Worm (Caenorhabditis elegans): ENCODE data around the gene nphp-2.

nphp-2 gene

DNA sequence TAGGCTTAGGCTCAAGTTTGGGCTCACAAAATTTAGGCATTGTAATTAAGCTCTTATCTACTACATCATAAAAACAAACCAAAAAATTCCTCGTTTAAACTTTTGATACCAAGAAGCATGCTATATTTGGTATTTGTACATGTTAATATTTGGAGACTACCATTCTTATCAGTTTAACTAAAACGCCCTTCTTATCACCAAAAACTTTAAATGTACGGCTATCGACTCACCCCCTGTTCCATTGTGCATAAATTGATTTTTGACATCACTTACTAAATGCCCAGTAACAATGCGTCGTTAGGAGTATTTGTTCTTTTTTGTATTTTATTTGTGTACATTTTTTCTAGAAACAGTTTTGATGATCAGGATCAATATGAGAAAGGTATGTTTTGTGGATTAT is 31.4 kb downstream of the nphp-2 start, which contains the start of gene T06A1.5:
TSS of gene T06A1.5 (plus strand) at position 209 of the 400 bp plus-strand sequence.
- TF ChIP-seq B0310.2 (tag; optimal IDR thresholded peaks at IDR 0.05) (no peak), sea-1 (GFP tag; conservative IDR thresholded peaks at IDR 0.05) (no peak), scrt-1 (GFP tag; IDR thresholded peaks at IDR 0.05) (no peak), flt-1 (GFP tag; IDR thresholded peaks at IDR 0.05) (no peak), tra-4 (tag; optimal IDR thresholded peaks at IDR 0.05) (no peak), hnd-1 (tag; optimal IDR thresholded peaks at IDR 0.05) (no peak), hmbx-1 (tag; optimal IDR thresholded peaks at IDR 0.05) (no peak), ceh-36 (tag; optimal IDR thresholded peaks at IDR 0.05) (no peak), ets-7 (tag; optimal IDR thresholded peaks at IDR 0.05) (no peak), tbx-11 (GFP tag; IDR thresholded peaks at IDR 0.05) (no peak), pes-1 (GFP tag; IDR thresholded peaks at IDR 0.05) (no peak), ceh-13 (GFP tag; optimal IDR thresholded peaks at IDR 0.05) (no peak), aly-1 (tag; optimal IDR thresholded peaks at IDR 0.05) (no peak), hmg-4 (GFP tag; optimal IDR thresholded peaks at IDR 0.05) (no peak), ama-1 (optimal IDR thresholded peaks at IDR 0.05) (no peak), F13C5.2 (tag; optimal IDR thresholded peaks at IDR 0.05) (no peak)

- TF ChIP-seq B0310.2 (tag; optimal IDR thresholded peaks at IDR 0.05), result no peak
- TF ChIP-seq hmbx-1 (tag; optimal IDR thresholded peaks at IDR 0.05), result no peak
- TF ChIP-seq ama-1 (optimal IDR thresholded peaks at IDR 0.05), result no peak
- no peak for TF ChIP-seq tbx-11 (GFP tag; IDR thresholded peaks at IDR 0.05)
- no peak for TF ChIP-seq sea-1 (GFP tag; conservative IDR thresholded peaks at IDR 0.05)
- no peak for TF ChIP-seq tra-4 (tag; optimal IDR thresholded peaks at IDR 0.05)
- no peak for TF ChIP-seq F13C5.2 (tag; optimal IDR thresholded peaks at IDR 0.05)
Observed at ce11 chrV:1928473-1928872, 32.9 kb downstream of the nphp-2 start.

DNA sequence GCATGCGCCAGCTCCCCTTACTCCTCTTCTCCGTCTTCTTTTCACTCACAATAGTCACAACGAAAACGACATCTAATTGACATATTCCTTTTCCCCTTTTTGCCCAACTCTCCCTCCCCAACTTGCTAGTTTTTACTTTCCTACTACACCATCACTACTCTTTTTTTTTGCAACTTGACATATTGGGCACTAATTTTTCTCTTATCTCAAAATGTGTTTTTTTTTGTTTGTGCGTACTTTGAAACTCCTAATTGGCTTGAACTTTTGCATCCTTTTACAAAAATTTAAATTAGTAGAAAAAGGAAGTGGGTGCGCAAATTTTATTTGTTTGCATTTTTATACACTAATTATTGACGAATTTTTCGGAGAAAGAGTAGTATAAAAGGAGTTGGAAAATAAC is 39.9 kb downstream of the nphp-2 start:
- no peak for TF ChIP-seq hmbx-1 (tag; optimal IDR thresholded peaks at IDR 0.05)
- no peak for TF ChIP-seq flt-1 (GFP tag; IDR thresholded peaks at IDR 0.05)
- TF ChIP-seq ceh-13 (GFP tag; optimal IDR thresholded peaks at IDR 0.05), result no peak

DNA sequence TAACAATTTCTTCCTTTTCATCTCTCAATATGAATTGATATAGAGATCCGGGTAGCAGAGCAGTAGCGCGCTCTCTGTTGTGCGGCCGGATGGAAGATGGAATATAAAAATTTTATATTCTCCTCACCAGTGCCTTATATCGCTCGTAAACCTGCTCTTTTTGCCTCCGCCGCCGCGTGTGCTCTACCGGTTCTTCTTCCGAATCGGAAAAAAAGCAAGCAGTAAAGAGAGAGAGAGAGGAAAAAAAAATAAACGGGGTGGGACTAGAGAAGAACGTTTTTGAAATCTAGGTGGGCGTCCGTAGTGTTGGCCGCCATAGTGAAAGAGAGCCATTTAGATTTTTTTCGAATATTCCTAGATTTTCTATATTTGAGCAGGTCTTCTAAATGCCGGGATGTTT is 42.4 kb downstream of the nphp-2 start, which contains the start of gene glb-25:
TSS of gene glb-25 (plus strand) at position 301 of the 400 bp plus-strand sequence.
- no peak for TF ChIP-seq hmg-4 (GFP tag; optimal IDR thresholded peaks at IDR 0.05)
- no peak for TF ChIP-seq F13C5.2 (tag; optimal IDR thresholded peaks at IDR 0.05)
- no peak for TF ChIP-seq tbx-37 (GFP tag; conservative IDR thresholded peaks at IDR 0.05)
- TF ChIP-seq ama-1 (optimal IDR thresholded peaks at IDR 0.05), result no peak
- TF ChIP-seq tra-4 (tag; optimal IDR thresholded peaks at IDR 0.05), result no peak
- TF ChIP-seq aly-1 (tag; optimal IDR thresholded peaks at IDR 0.05), result no peak
- no peak for TF ChIP-seq ets-7 (tag; optimal IDR thresholded peaks at IDR 0.05)
- TF ChIP-seq ceh-36 (tag; optimal IDR thresholded peaks at IDR 0.05), result no peak
- TF ChIP-seq tbx-11 (GFP tag; IDR thresholded peaks at IDR 0.05), result no peak
- no peak for TF ChIP-seq B0310.2 (tag; optimal IDR thresholded peaks at IDR 0.05)

- TF ChIP-seq ama-1 (optimal IDR thresholded peaks at IDR 0.05) (no peak), ets-7 (tag; optimal IDR thresholded peaks at IDR 0.05) (no peak), B0310.2 (tag; optimal IDR thresholded peaks at IDR 0.05) (no peak), tbx-11 (GFP tag; IDR thresholded peaks at IDR 0.05) (no peak), ceh-13 (GFP tag; optimal IDR thresholded peaks at IDR 0.05) (no peak)
Observed at ce11 chrV:1940472-1941221, 45.1 kb downstream of the nphp-2 start.

DNA sequence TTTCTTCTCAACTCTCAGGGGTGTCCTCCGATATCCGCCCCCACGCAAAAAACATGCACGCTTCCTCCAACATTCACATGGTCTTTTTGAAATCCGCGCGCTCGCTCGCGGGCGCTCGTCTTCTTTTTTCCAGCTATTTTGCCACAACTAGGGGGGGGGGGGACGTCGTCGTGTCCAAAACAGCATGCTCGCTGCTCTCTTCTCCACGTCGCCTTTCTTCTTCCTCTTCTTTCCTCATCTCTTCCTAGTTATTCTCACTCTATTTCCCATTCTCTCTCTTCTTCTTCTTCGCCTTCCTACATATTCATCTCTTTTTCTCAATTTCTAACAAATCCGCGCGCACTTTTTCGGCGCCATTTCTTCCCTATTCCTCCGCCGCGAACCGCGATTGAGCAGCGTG is 47.9 kb downstream of the nphp-2 start:
- TF ChIP-seq pes-1 (GFP tag; IDR thresholded peaks at IDR 0.05) (no peak), ceh-13 (GFP tag; optimal IDR thresholded peaks at IDR 0.05) (no peak), hmbx-1 (tag; optimal IDR thresholded peaks at IDR 0.05) (no peak), hmg-4 (GFP tag; optimal IDR thresholded peaks at IDR 0.05) (no peak), tbx-11 (GFP tag; IDR thresholded peaks at IDR 0.05) (no peak), ama-1 (optimal IDR thresholded peaks at IDR 0.05) (no peak), ets-7 (tag; optimal IDR thresholded peaks at IDR 0.05) (no peak), aly-1 (tag; optimal IDR thresholded peaks at IDR 0.05) (no peak)

DNA sequence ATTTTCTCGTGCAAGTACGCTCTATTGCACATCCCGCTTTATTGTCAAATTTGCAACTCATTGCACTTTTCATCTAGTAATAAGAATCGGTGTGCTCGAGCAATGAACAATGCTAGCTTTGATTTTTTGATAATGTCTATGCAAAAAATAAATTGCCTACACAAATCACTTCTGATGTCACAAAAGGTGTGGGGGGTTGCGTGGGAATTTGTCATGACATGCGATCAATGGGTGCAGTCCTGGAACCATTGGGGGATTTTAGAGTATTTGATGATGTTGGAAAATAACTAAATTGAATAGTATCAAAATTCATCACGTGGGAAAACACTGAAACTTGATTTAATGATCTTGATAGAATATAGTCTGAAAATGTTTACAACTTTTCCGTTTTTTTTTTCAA is 50.3 kb downstream of the nphp-2 start:
- no peak for TF ChIP-seq ceh-36 (tag; optimal IDR thresholded peaks at IDR 0.05)
- TF ChIP-seq hmg-4 (GFP tag; optimal IDR thresholded peaks at IDR 0.05), result no peak
- TF ChIP-seq ama-1 (optimal IDR thresholded peaks at IDR 0.05), result no peak
- no peak for TF ChIP-seq flt-1 (GFP tag; IDR thresholded peaks at IDR 0.05)
- no peak for TF ChIP-seq hnd-1 (tag; optimal IDR thresholded peaks at IDR 0.05)
- TF ChIP-seq F13C5.2 (tag; optimal IDR thresholded peaks at IDR 0.05), result no peak
- TF ChIP-seq sea-1 (GFP tag; conservative IDR thresholded peaks at IDR 0.05), result no peak
- no peak for TF ChIP-seq tbx-37 (GFP tag; conservative IDR thresholded peaks at IDR 0.05)
- TF ChIP-seq tbx-11 (GFP tag; IDR thresholded peaks at IDR 0.05), result no peak
- TF ChIP-seq pes-1 (GFP tag; IDR thresholded peaks at IDR 0.05), result no peak
- no peak for TF ChIP-seq tra-4 (tag; optimal IDR thresholded peaks at IDR 0.05)
- no peak for TF ChIP-seq scrt-1 (GFP tag; IDR thresholded peaks at IDR 0.05)
- TF ChIP-seq B0310.2 (tag; optimal IDR thresholded peaks at IDR 0.05), result no peak
- no peak for TF ChIP-seq aly-1 (tag; optimal IDR thresholded peaks at IDR 0.05)
- TF ChIP-seq hmbx-1 (tag; optimal IDR thresholded peaks at IDR 0.05), result no peak
- TF ChIP-seq ceh-13 (GFP tag; optimal IDR thresholded peaks at IDR 0.05), result no peak
- TF ChIP-seq ets-7 (tag; optimal IDR thresholded peaks at IDR 0.05), result no peak

DNA sequence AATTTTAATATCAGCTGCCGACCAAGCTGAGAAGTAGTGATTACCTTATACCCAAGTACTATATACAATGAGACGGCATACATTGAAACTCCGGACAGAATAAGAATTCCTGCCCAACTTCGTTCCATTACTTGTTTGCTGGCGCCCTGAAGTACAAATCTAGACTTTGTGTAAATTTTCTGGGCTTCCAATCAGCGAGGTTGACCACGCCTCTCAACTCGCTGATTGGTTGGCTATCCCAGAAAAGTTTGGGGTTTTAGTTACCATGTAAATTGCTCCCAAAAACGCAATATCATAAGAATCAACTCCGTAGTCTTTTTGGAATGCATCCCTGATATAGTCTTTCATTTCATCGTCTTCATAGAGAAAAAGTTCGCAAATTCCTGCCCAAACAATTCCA is 59.7 kb downstream of the nphp-2 start:
- TF ChIP-seq tbx-11 (GFP tag; IDR thresholded peaks at IDR 0.05), result no peak
- no peak for TF ChIP-seq B0310.2 (tag; optimal IDR thresholded peaks at IDR 0.05)
- no peak for TF ChIP-seq tbx-37 (GFP tag; conservative IDR thresholded peaks at IDR 0.05)
- no peak for TF ChIP-seq scrt-1 (GFP tag; IDR thresholded peaks at IDR 0.05)
- no peak for TF ChIP-seq tra-4 (tag; optimal IDR thresholded peaks at IDR 0.05)
- no peak for TF ChIP-seq ceh-13 (GFP tag; optimal IDR thresholded peaks at IDR 0.05)
- no peak for TF ChIP-seq hmg-4 (GFP tag; optimal IDR thresholded peaks at IDR 0.05)
- no peak for TF ChIP-seq flt-1 (GFP tag; IDR thresholded peaks at IDR 0.05)

Measured in whole organism, early embryonic.